Fruit fly (Drosophila melanogaster) whole organism, embryonic: ENCODE data around the gene phol.
A peak's percentile ranks its signal among the peaks of the same experiment; 100 is the strongest.

Experiments
- Adf1 ChIP-seq: fragments of 200-800 bp; sonication (Bioruptor generic); IDR thresholded peaks from 2 replicates; pipeline ENCODE4 v1.3.6; 2022; ENCODE audit warnings: missing biosample characterization, missing genetic modification characterization
- CG12104 ChIP-seq: fragments of 200-800 bp; sonication (Bioruptor generic); optimal IDR thresholded peaks from 3 replicates; lab custom pipeline; 2016; ENCODE audit warnings: missing biosample characterization, missing genetic modification characterization
- CG12299 ChIP-seq: fragments of 200-800 bp; sonication (Bioruptor generic); optimal IDR thresholded peaks from 2 replicates; lab custom pipeline; 2018; ENCODE audit warnings: missing biosample characterization, mild to moderate bottlenecking, missing genetic modification characterization
- CG1233 ChIP-seq: fragments of 200-800 bp; sonication (Bioruptor generic); optimal IDR thresholded peaks from 4 replicates; lab custom pipeline; 2018; ENCODE audit warnings: missing biosample characterization, mild to moderate bottlenecking, missing genetic modification characterization
- CG12659 ChIP-seq: fragments of 200-800 bp; sonication (Bioruptor generic); optimal IDR thresholded peaks from 3 replicates; lab custom pipeline; 2017; ENCODE audit warnings: mild to moderate bottlenecking, missing biosample characterization, missing genetic modification reagents, missing genetic modification characterization
- CG14441 ChIP-seq: fragments of 200-800 bp; sonication (Bioruptor generic); IDR thresholded peaks from 2 replicates; pipeline ENCODE4 v1.3.6; 2022; ENCODE audit warnings: missing biosample characterization, missing genetic modification characterization
- CG15514 ChIP-seq: fragments of 200-800 bp; sonication (Bioruptor generic); optimal IDR thresholded peaks from 3 replicates; lab custom pipeline; 2017; ENCODE audit warnings: missing biosample characterization, missing genetic modification characterization, mild to moderate bottlenecking, moderate library complexity, missing genetic modification reagents
- CG1603 ChIP-seq: fragments of 200-800 bp; sonication (Bioruptor generic); optimal IDR thresholded peaks from 2 replicates; lab custom pipeline; 2019; ENCODE audit warnings: missing biosample characterization, mild to moderate bottlenecking, missing genetic modification characterization, moderate library complexity
- CG16813 ChIP-seq: fragments of 200-800 bp; sonication (Bioruptor generic); IDR thresholded peaks from 3 replicates; pipeline ENCODE4 v1.3.6; 2022; ENCODE audit warnings: missing biosample characterization, missing genetic modification characterization; ENCODE audit not compliant: partially characterized antibody
- CG17568 ChIP-seq: fragments of 200-800 bp; sonication (Bioruptor generic); optimal IDR thresholded peaks from 2 replicates; lab custom pipeline; 2018; ENCODE audit warnings: missing biosample characterization, mild to moderate bottlenecking, missing genetic modification characterization, moderate library complexity
- CG17829 ChIP-seq: fragments of 200-800 bp; optimal IDR thresholded peaks from 2 replicates; lab custom pipeline; 2019; ENCODE audit warnings: missing biosample characterization, mild to moderate bottlenecking, missing genetic modification characterization, moderate library complexity
- CG2129 ChIP-seq: fragments of 200-800 bp; sonication (Bioruptor generic); IDR thresholded peaks from 2 replicates; pipeline ENCODE4 v1.3.6; 2022; ENCODE audit warnings: missing biosample characterization, missing genetic modification characterization; ENCODE audit not compliant: partially characterized antibody
- CG31388 ChIP-seq: fragments of 200-800 bp; sonication (Bioruptor generic); optimal IDR thresholded peaks from 2 replicates; lab custom pipeline; 2016; ENCODE audit warnings: missing biosample characterization, missing genetic modification characterization
- CG34422 ChIP-seq: fragments of 200-800 bp; sonication (Bioruptor generic); IDR thresholded peaks from 3 replicates; pipeline ENCODE4 v1.3.6; 2022; ENCODE audit warnings: missing biosample characterization, missing genetic modification characterization
- CG42726 ChIP-seq: fragments of 200-800 bp; sonication (Bioruptor generic); IDR thresholded peaks from 2 replicates; pipeline ENCODE4 v1.3.6; 2022; ENCODE audit warnings: missing biosample characterization, missing genetic modification characterization; ENCODE audit not compliant: partially characterized antibody
- CG43689 ChIP-seq: fragments of 200-800 bp; sonication (Bioruptor generic); IDR thresholded peaks from 2 replicates; pipeline ENCODE4 v1.3.6; 2022; ENCODE audit warnings: missing biosample characterization, missing genetic modification characterization
- CG6813 ChIP-seq: fragments of 200-800 bp; sonication (Bioruptor generic); optimal IDR thresholded peaks from 2 replicates; lab custom pipeline; 2017; ENCODE audit warnings: missing biosample characterization, missing genetic modification characterization, mild to moderate bottlenecking, moderate library complexity, missing genetic modification reagents
- CG6854 ChIP-seq: fragments of 200-800 bp; sonication (Bioruptor generic); optimal IDR thresholded peaks from 3 replicates; lab custom pipeline; 2017; ENCODE audit warnings: missing biosample characterization, mild to moderate bottlenecking, missing genetic modification characterization
- CG7271 ChIP-seq: fragments of 200-800 bp; sonication (Bioruptor generic); optimal IDR thresholded peaks from 2 replicates; lab custom pipeline; 2018; ENCODE audit warnings: missing biosample characterization, mild to moderate bottlenecking, missing genetic modification characterization, moderate library complexity
- CG8089 ChIP-seq: fragments of 200-800 bp; sonication (Bioruptor generic); optimal IDR thresholded peaks from 3 replicates; lab custom pipeline; 2016; ENCODE audit warnings: missing biosample characterization, missing genetic modification characterization
- CG8281 ChIP-seq: fragments of 200-800 bp; sonication (Bioruptor generic); optimal IDR thresholded peaks from 2 replicates; lab custom pipeline; 2018; ENCODE audit warnings: missing biosample characterization, mild to moderate bottlenecking, missing genetic modification characterization, moderate library complexity
- CG9437 ChIP-seq: fragments of 200-800 bp; sonication (Bioruptor generic); optimal IDR thresholded peaks from 2 replicates; lab custom pipeline; 2018; ENCODE audit warnings: missing biosample characterization, mild to moderate bottlenecking, missing genetic modification characterization
- CG9932 ChIP-seq: fragments of 200-800 bp; sonication (Bioruptor generic); IDR thresholded peaks from 2 replicates; pipeline ENCODE4 v1.3.6; 2022; ENCODE audit warnings: missing biosample characterization, missing genetic modification characterization
- D19B ChIP-seq: fragments of 200-800 bp; sonication (Bioruptor generic); optimal IDR thresholded peaks from 2 replicates; lab custom pipeline; 2017; ENCODE audit warnings: missing biosample characterization, mild to moderate bottlenecking, missing genetic modification characterization
- Dll ChIP-seq: fragments of 200-800 bp; sonication (Bioruptor generic); IDR thresholded peaks from 4 replicates; pipeline ENCODE4 v1.3.6; 2022; ENCODE audit warnings: missing biosample characterization, missing genetic modification characterization; ENCODE audit not compliant: partially characterized antibody
- Gsc ChIP-seq: fragments of 200-800 bp; sonication (Bioruptor generic); IDR thresholded peaks from 2 replicates; pipeline ENCODE4 v1.3.6; 2022; ENCODE audit warnings: missing biosample characterization, missing genetic modification characterization
- Gug ChIP-seq: fragments of 200-800 bp; sonication (Bioruptor generic); IDR thresholded peaks from 4 replicates; pipeline ENCODE4 v1.3.6; 2022; ENCODE audit warnings: missing biosample characterization, missing genetic modification characterization
- H15 ChIP-seq: fragments of 200-800 bp; sonication (Bioruptor generic); IDR thresholded peaks from 3 replicates; pipeline ENCODE4 v1.3.6; 2022; ENCODE audit warnings: missing biosample characterization, missing genetic modification characterization
- HmgD ChIP-seq: fragments of 200-800 bp; sonication (Bioruptor generic); optimal IDR thresholded peaks from 3 replicates; lab custom pipeline; 2016; ENCODE audit warnings: missing biosample characterization, missing genetic modification characterization
- NFAT ChIP-seq: fragments of 200-800 bp; sonication (Bioruptor generic); IDR thresholded peaks from 2 replicates; pipeline ENCODE4 v1.3.6; 2022; ENCODE audit warnings: missing biosample characterization, missing genetic modification characterization
- Usf ChIP-seq: fragments of 200-800 bp; sonication (Bioruptor generic); optimal IDR thresholded peaks from 2 replicates; lab custom pipeline; 2017; ENCODE audit warnings: missing genotype, missing biosample characterization, missing genetic modification characterization
- ab ChIP-seq: fragments of 200-800 bp; sonication (Bioruptor generic); optimal IDR thresholded peaks from 2 replicates; lab custom pipeline; 2016; ENCODE audit warnings: missing biosample characterization, missing genetic modification characterization
- ac ChIP-seq: fragments of 200-800 bp; sonication (Bioruptor generic); optimal IDR thresholded peaks from 3 replicates; lab custom pipeline; 2017; ENCODE audit warnings: missing biosample characterization, mild to moderate bottlenecking, missing genetic modification characterization
- aop ChIP-seq: fragments of 200-800 bp; sonication (Bioruptor generic); IDR thresholded peaks from 2 replicates; pipeline ENCODE4 v1.3.6; 2022; ENCODE audit warnings: missing biosample characterization, missing genetic modification characterization
- ara ChIP-seq: fragments of 200-800 bp; sonication (Bioruptor generic); IDR thresholded peaks from 2 replicates; pipeline ENCODE4 v1.3.6; 2022; ENCODE audit warnings: missing biosample characterization, missing genetic modification characterization
- chm ChIP-seq: fragments of 200-800 bp; sonication (Bioruptor generic); IDR thresholded peaks from 2 replicates; pipeline ENCODE4 v1.3.6; 2022; ENCODE audit warnings: missing biosample characterization, missing genetic modification characterization
- ems ChIP-seq: fragments of 200-800 bp; sonication (Bioruptor generic); optimal IDR thresholded peaks from 3 replicates; lab custom pipeline; 2016; ENCODE audit warnings: missing biosample characterization, missing genetic modification characterization
- ken ChIP-seq: fragments of 200-800 bp; sonication (Bioruptor generic); IDR thresholded peaks from 3 replicates; pipeline ENCODE4 v1.3.6; 2022; ENCODE audit warnings: missing biosample characterization, missing genetic modification characterization
- klu ChIP-seq: fragments of 200-800 bp; sonication (Bioruptor generic); IDR thresholded peaks from 2 replicates; pipeline ENCODE4 v1.3.6; 2022; ENCODE audit warnings: missing biosample characterization, missing genetic modification characterization
- lbe ChIP-seq: fragments of 200-800 bp; sonication (Bioruptor generic); optimal IDR thresholded peaks from 2 replicates; lab custom pipeline; 2016; ENCODE audit warnings: missing biosample characterization, mild to moderate bottlenecking, missing genetic modification characterization
- lmd ChIP-seq: fragments of 200-800 bp; sonication (Bioruptor generic); IDR thresholded peaks from 2 replicates; pipeline ENCODE4 v1.3.6; 2022; ENCODE audit warnings: missing biosample characterization, missing genetic modification characterization
- nom ChIP-seq: fragments of 200-800 bp; sonication (Bioruptor generic); optimal IDR thresholded peaks from 2 replicates; lab custom pipeline; 2017; ENCODE audit warnings: missing biosample characterization, missing genetic modification characterization, mild to moderate bottlenecking, moderate library complexity, missing genetic modification reagents
- otp ChIP-seq: fragments of 200-800 bp; sonication (Bioruptor generic); IDR thresholded peaks from 3 replicates; pipeline ENCODE4, ENCODE4 v1.3.6; 2022; ENCODE audit warnings: missing biosample characterization, missing genetic modification characterization
- pita ChIP-seq: fragments of 200-800 bp; sonication (Bioruptor generic); optimal IDR thresholded peaks from 2 replicates; lab custom pipeline; 2017; ENCODE audit warnings: missing biosample characterization, mild to moderate bottlenecking, missing genetic modification characterization
- prd ChIP-seq, 3 experiments: fragments of >200 bp in 2 of 3; fragments of 200-800 bp in 1 of 3; sonication (Bioruptor generic) in 1 of 3; optimal IDR thresholded peaks in 2 of 3; IDR thresholded peaks in 1 of 3; 2 replicates in 2 of 3; 3 replicates in 1 of 3; pipeline versions ENCODE4 v1.3.6 to Lab custom; 2017 to 2022; ENCODE audit warnings: missing biosample characterization in 1 of 3, missing genetic modification characterization in 1 of 3
- pum ChIP-seq: fragments of 200-800 bp; sonication (Bioruptor generic); optimal IDR thresholded peaks from 2 replicates; lab custom pipeline; 2016; ENCODE audit warnings: missing biosample characterization, missing genetic modification characterization
- sc ChIP-seq, 3 experiments: fragments of >200 bp in 2 of 3; fragments of 200-800 bp in 1 of 3; sonication (Bioruptor generic) in 1 of 3; optimal IDR thresholded peaks; 2 replicates in 2 of 3; 3 replicates in 1 of 3; lab custom pipeline; 2017; ENCODE audit warnings: mild to moderate bottlenecking in 1 of 3, missing biosample characterization in 1 of 3, missing genetic modification characterization in 1 of 3, missing genetic modification reagents in 1 of 3
- shn ChIP-seq: fragments of 200-800 bp; sonication (Bioruptor generic); optimal IDR thresholded peaks from 3 replicates; lab custom pipeline; 2016; ENCODE audit warnings: missing biosample characterization, missing genetic modification characterization
- vvl ChIP-seq: fragments of 200-800 bp; sonication (Bioruptor generic); IDR thresholded peaks from 2 replicates; pipeline ENCODE4 v1.3.6; 2022; ENCODE audit warnings: missing biosample characterization, missing genetic modification characterization

The phol gene

dm6 chr3L:9457619-9458092 is 1.6 kb upstream of the phol start, which contains the start of gene CG3437 (continued):
- TF ChIP-seq CG1233 (GFP tag; lab: Kevin White, UChicago) (peak; percentile 99), CG6854 (GFP tag; lab: Kevin White, UChicago) (peak; percentile 98), H15 (GFP tag; lab: Robert Waterston, UW) (peak; percentile 100), sc (optimal IDR thresholded peaks at IDR 0.05; lab: Kevin White, UChicago) (no peak), sc (GFP tag; optimal IDR thresholded peaks at IDR 0.05; lab: Kevin White, UChicago) (peak; percentile 96), vvl (GFP tag; lab: Robert Waterston, UW) (peak; percentile 100), CG34422 (GFP tag; lab: Robert Waterston, UW) (peak; percentile 100), lmd (GFP tag; lab: Robert Waterston, UW) (peak; percentile 99), NFAT (GFP tag; lab: Robert Waterston, UW) (peak; percentile 99), pum (GFP tag; lab: Kevin White, UChicago) (peak; percentile 99), Gsc (peak; percentile 99), CG15514 (GFP tag; lab: Kevin White, UChicago) (peak; percentile 95), CG14441 (GFP tag; lab: Robert Waterston, UW) (peak; percentile 100), CG42726 (GFP tag; lab: Robert Waterston, UW) (no peak), Dll (peak; percentile 61; the same call in 3 of the 4 replicates), chm (GFP tag; lab: Robert Waterston, UW) (peak; percentile 99), pita (no peak), ac (GFP tag; lab: Kevin White, UChicago) (peak; percentile 96), CG9932 (peak; percentile 99), ab (peak; percentile 97), Gug (GFP tag; lab: Robert Waterston, UW) (peak; percentile 99), nom (GFP tag; lab: Kevin White, UChicago) (peak; percentile 99), CG12104 (peak; percentile 96), CG17829 (tag; lab: Kevin White, UChicago) (peak; percentile 96), ken (GFP tag; lab: Robert Waterston, UW) (peak; percentile 99), D19B (GFP tag; lab: Kevin White, UChicago) (peak; percentile 94), CG43689 (GFP tag; lab: Robert Waterston, UW) (peak; percentile 97), CG17568 (peak; percentile 98), aop (GFP tag; lab: Robert Waterston, UW) (peak; percentile 96), CG6813 (peak; percentile 99), Adf1 (GFP tag; lab: Robert Waterston, UW) (peak; percentile 90), ems (GFP tag; lab: Kevin White, UChicago) (peak; percentile 99), otp (GFP tag; lab: Robert Waterston, UW) (peak; percentile 99), CG12299 (peak; percentile 97), CG2129 (0 out of 2 replicates have a peak, but pooled peaks have one; percentile 11), CG1603 (tag; lab: Kevin White, UChicago) (peak; percentile 96), CG12659 (GFP tag; lab: Kevin White, UChicago) (peak; percentile 99), CG31388 (GFP tag; lab: Kevin White, UChicago) (peak; percentile 94), CG9437 (GFP tag; lab: Kevin White, UChicago) (peak; percentile 91), klu (GFP tag; lab: Robert Waterston, UW) (peak; percentile 98), HmgD (peak; percentile 97), ara (GFP tag; lab: Robert Waterston, UW) (peak; percentile 100), CG8089 (GFP tag; lab: Kevin White, UChicago) (peak; percentile 97), CG8281 (tag; lab: Kevin White, UChicago) (peak; percentile 93), prd (optimal IDR thresholded peaks at IDR 0.05; lab: Kevin White, UChicago) (no peak), prd (GFP tag; IDR thresholded peaks at IDR 0.05; lab: Robert Waterston, UW) (peak; percentile 100), Usf (GFP tag; lab: Kevin White, UChicago) (peak; percentile 99), lbe (peak; percentile 97), CG16813 (GFP tag; lab: Robert Waterston, UW) (0 out of 3 replicates have a peak, but pooled peaks have one; percentile 38), shn (peak; percentile 98), CG7271 (tag; lab: Kevin White, UChicago) (peak; percentile 98)
